Worm (Caenorhabditis elegans) whole organism, midembryonic: ENCODE results near the gene lgc-9.

ENCODE experiments used
- T22C8.4 ChIP-seq: fragments of 200-800 bp; sonication (Bioruptor generic); IDR thresholded peaks from 2 replicates; pipeline ENCODE4 v1.3.6; 2022; ENCODE audit warnings: missing genetic modification characterization, missing compliant biosample characterization
- cog-1 ChIP-seq: sonication (generic microtip); optimal IDR thresholded peaks from 2 replicates; lab custom pipeline; 2016; ENCODE audit warnings: missing genetic modification characterization, missing compliant biosample characterization
- flt-1 ChIP-seq: fragments of 200-800 bp; sonication (Bioruptor generic); IDR thresholded peaks from 2 replicates; pipeline ENCODE4 v1.3.6; 2022; ENCODE audit warnings: missing genetic modification characterization, missing compliant biosample characterization
- klf-2 ChIP-seq: fragments of 200-800 bp; sonication (Bioruptor generic); conservative IDR thresholded peaks from 2 replicates; pipeline ENCODE4 v1.3.6; 2022; ENCODE audit warnings: missing genetic modification reagents, missing genetic modification characterization, missing compliant biosample characterization
- med-1 ChIP-seq: sonication (generic microtip); optimal IDR thresholded peaks from 2 replicates; lab custom pipeline; 2017; ENCODE audit warnings: missing genetic modification characterization, mild to moderate bottlenecking, missing compliant biosample characterization, antibody characterized with exemption, missing genetic modification reagents; ENCODE audit not compliant: insufficient read depth
- ref-1 ChIP-seq: fragments of 200-800 bp; sonication (Bioruptor generic); conservative IDR thresholded peaks from 2 replicates; pipeline ENCODE4 v1.3.6; 2022; ENCODE audit warnings: missing genetic modification reagents, missing genetic modification characterization, missing compliant biosample characterization
- tab-1 ChIP-seq: fragments of 200-800 bp; sonication (Bioruptor generic); IDR thresholded peaks from 2 replicates; pipeline ENCODE4 v1.3.6; 2022; ENCODE audit warnings: missing genetic modification characterization, missing compliant biosample characterization
- ztf-23 ChIP-seq: fragments of 200-800 bp; sonication (Bioruptor generic); IDR thresholded peaks from 2 replicates; pipeline ENCODE4 v1.3.6; 2022; ENCODE audit warnings: missing genetic modification reagents, missing genetic modification characterization, missing compliant biosample characterization
- ztf-29 ChIP-seq: fragments of 200-800 bp; sonication (Bioruptor generic); IDR thresholded peaks from 2 replicates; pipeline ENCODE4 v1.3.6; 2022; ENCODE audit warnings: missing genetic modification reagents, missing genetic modification characterization, missing compliant biosample characterization

DNA sequence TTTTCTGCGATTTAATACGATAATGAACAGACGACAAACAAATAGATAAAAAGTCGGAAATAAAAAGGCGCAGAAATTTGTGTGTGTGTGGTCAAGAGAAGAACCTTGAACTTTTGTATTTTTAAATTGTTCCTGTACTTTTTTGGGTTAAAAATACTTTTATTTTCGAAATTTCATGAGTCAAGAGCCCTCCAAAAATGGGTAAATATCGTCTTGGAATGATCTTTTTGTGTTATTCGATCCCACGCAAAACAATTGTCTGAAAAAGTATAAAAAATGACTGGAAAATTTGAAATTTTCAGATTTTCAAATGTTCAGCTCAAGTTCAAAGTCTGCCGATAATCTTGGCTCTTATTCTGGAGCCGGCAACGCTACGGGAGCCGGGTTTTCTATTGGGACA, 19.9 kb upstream of the lgc-9 start, which contains the start of gene C04C3.14:
- no peak for TF ChIP-seq flt-1 (GFP tag; lab: Robert Waterston, UW)
- TF ChIP-seq klf-2, result no peak
- TF ChIP-seq ztf-29 (GFP tag; lab: Robert Waterston, UW), result no peak
- no peak for TF ChIP-seq cog-1 (tag; lab: Kevin White, UChicago)
- no peak for TF ChIP-seq T22C8.4
- no peak for TF ChIP-seq ztf-23
- no peak for TF ChIP-seq ref-1 (GFP tag; lab: Robert Waterston, UW)
- TF ChIP-seq med-1, result no peak
- TF ChIP-seq tab-1 (GFP tag; lab: Robert Waterston, UW), result no peak
